Fruit fly (Drosophila melanogaster): ENCODE results near the gene bip1.

The bip1 gene

DNA sequence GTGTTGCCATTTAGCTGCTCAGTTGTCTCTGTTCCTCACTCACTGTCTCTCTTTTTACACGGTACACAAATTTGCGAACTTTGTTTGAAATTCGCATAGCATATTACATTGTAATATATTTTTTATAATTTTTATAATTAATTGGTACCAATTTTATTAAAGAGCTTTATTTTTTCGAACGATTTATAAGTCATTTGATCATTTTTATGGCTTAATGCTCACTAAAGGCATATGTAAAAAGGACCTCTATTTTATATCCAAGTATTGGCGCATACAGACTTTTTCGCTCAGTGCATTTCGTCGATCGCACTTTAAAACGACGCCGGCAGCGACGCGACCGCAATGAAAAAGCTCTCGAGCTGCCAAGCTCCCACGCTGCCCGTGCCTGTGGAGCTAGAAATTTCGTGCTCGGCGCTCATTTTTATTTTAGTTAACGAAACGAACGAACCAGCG lies 37.6 kb upstream of the bip1 start (continued):
- TF ChIP-seq CG1024 (GFP tag; IDR thresholded peaks at IDR 0.05), result peak; percentile 59
- TF ChIP-seq Rx (GFP tag; IDR thresholded peaks at IDR 0.05), result peak; percentile 75; the same call in 1 of the 2 replicates
- peak; percentile 61; the same call in 1 of the 2 replicates for TF ChIP-seq CG8765 (GFP tag; IDR thresholded peaks at IDR 0.05)
- peak; percentile 63 for TF ChIP-seq CG8359 (GFP tag; optimal IDR thresholded peaks at IDR 0.05; ENCODE audit: borderline replicate concordance)
- peak; percentile 96 for TF ChIP-seq klu (GFP tag; IDR thresholded peaks at IDR 0.05)
- peak; percentile 96 for TF ChIP-seq gsb (GFP tag; IDR thresholded peaks at IDR 0.05)
- peak; percentile 76 for TF ChIP-seq eyg (GFP tag; optimal IDR thresholded peaks at IDR 0.05)
- TF ChIP-seq CG4282 (GFP tag; optimal IDR thresholded peaks at IDR 0.05), result peak; percentile 66
- no peak for TF ChIP-seq Tbp (GFP tag; optimal IDR thresholded peaks at IDR 0.05)
- peak; percentile 96 for TF ChIP-seq Ptx1 (GFP tag; IDR thresholded peaks at IDR 0.05)
- peak; percentile 97 for TF ChIP-seq CG2120 (GFP tag; optimal IDR thresholded peaks at IDR 0.05)
- peak; percentile 91 for TF ChIP-seq CG2712 (tag; optimal IDR thresholded peaks at IDR 0.05)
- peak; percentile 92; the same call in 3 of the 4 replicates for TF ChIP-seq Gug (GFP tag; IDR thresholded peaks at IDR 0.05)
- peak; percentile 49 to 70 for TF ChIP-seq chif (GFP tag; optimal IDR thresholded peaks at IDR 0.05)
- no peak for TF ChIP-seq eve (GFP tag; optimal IDR thresholded peaks at IDR 0.05)
- TF ChIP-seq CG7928 (GFP tag; optimal IDR thresholded peaks at IDR 0.05), result peak; percentile 79
- TF ChIP-seq prd (optimal IDR thresholded peaks at IDR 0.05), result no peak
- TF ChIP-seq prd (GFP tag; IDR thresholded peaks at IDR 0.05), result peak; percentile 95
- TF ChIP-seq CG12942 (GFP tag; optimal IDR thresholded peaks at IDR 0.05), result peak; percentile 90
- peak; percentile 52 for TF ChIP-seq ash1 (GFP tag; optimal IDR thresholded peaks at IDR 0.05)
- peak; percentile 45 for TF ChIP-seq CG16863 (GFP tag; optimal IDR thresholded peaks at IDR 0.05)
- TF ChIP-seq CG18619 (GFP tag; optimal IDR thresholded peaks at IDR 0.05), result peak; percentile 97
- peak; percentile 82 for TF ChIP-seq CG4854 (GFP tag; optimal IDR thresholded peaks at IDR 0.05)
- no peak for TF ChIP-seq nom (GFP tag; optimal IDR thresholded peaks at IDR 0.05)
- no peak for TF ChIP-seq knrl (GFP tag; IDR thresholded peaks at IDR 0.05; ENCODE audit: partially characterized antibody)
- TF ChIP-seq jumu (GFP tag; optimal IDR thresholded peaks at IDR 0.05), result peak; percentile 67
- TF ChIP-seq seq (GFP tag; IDR thresholded peaks at IDR 0.05), result peak; percentile 97
- peak; percentile 81 for TF ChIP-seq CG5180 (GFP tag; optimal IDR thresholded peaks at IDR 0.05)
- peak; percentile 28 for TF ChIP-seq Sry-δ (GFP tag; optimal IDR thresholded peaks at IDR 0.05)
- TF ChIP-seq HLH4C (GFP tag; IDR thresholded peaks at IDR 0.05; ENCODE audit: partially characterized antibody), result no peak
- TF ChIP-seq sqz (GFP tag; optimal IDR thresholded peaks at IDR 0.05), result peak; percentile 55
- peak; percentile 72 for TF ChIP-seq CG2875 (GFP tag; optimal IDR thresholded peaks at IDR 0.05)
- peak; percentile 82; the same call in 2 of the 3 replicates for TF ChIP-seq otp (GFP tag; IDR thresholded peaks at IDR 0.05)
- peak; percentile 87; the same call in 2 of the 3 replicates for TF ChIP-seq B-H1 (GFP tag; IDR thresholded peaks at IDR 0.05)
- peak; percentile 90 for TF ChIP-seq CrebB (tag; optimal IDR thresholded peaks at IDR 0.05)
- peak; percentile 88 for TF ChIP-seq CG16815 (GFP tag; optimal IDR thresholded peaks at IDR 0.05)
- peak; percentile 40; the same call in 1 of the 2 replicates for TF ChIP-seq crol (GFP tag; IDR thresholded peaks at IDR 0.05)
- peak; percentile 93 for TF ChIP-seq ham (GFP tag; IDR thresholded peaks at IDR 0.05)
- TF ChIP-seq ken (GFP tag; IDR thresholded peaks at IDR 0.05), result peak; percentile 78; the same call in 2 of the 3 replicates
- TF ChIP-seq Gsc (GFP tag; IDR thresholded peaks at IDR 0.05), result peak; percentile 55
- TF ChIP-seq CG12104 (GFP tag; optimal IDR thresholded peaks at IDR 0.05), result peak; percentile 95
- peak; percentile 64 for TF ChIP-seq Myb (GFP tag; optimal IDR thresholded peaks at IDR 0.05)
- no peak for TF ChIP-seq CG16813 (GFP tag; IDR thresholded peaks at IDR 0.05; ENCODE audit: partially characterized antibody)
- peak; percentile 69 for TF ChIP-seq CG8281 (tag; optimal IDR thresholded peaks at IDR 0.05)
- peak; percentile 98 for TF ChIP-seq caup (GFP tag; optimal IDR thresholded peaks at IDR 0.05; ENCODE audit: severe bottlenecking)
- TF ChIP-seq lab (GFP tag; optimal IDR thresholded peaks at IDR 0.05), result peak; percentile 96
- 0 out of 2 replicates have a peak, but pooled peaks have one; percentile 29 for TF ChIP-seq CkIIα-i1 (GFP tag; IDR thresholded peaks at IDR 0.05)
- TF ChIP-seq Hr3 (GFP tag; optimal IDR thresholded peaks at IDR 0.05), result peak; percentile 94
- TF ChIP-seq CG6854 (GFP tag; optimal IDR thresholded peaks at IDR 0.05), result peak; percentile 91
- TF ChIP-seq CG6683 (GFP tag; optimal IDR thresholded peaks at IDR 0.05), result peak; percentile 94
